Fruit fly (Drosophila melanogaster) whole organism, embryonic: ENCODE measurements around the gene Chd1.

Source experiments
- Blimp-1 ChIP-seq: fragments of 200-800 bp; sonication (Bioruptor generic); optimal IDR thresholded peaks from 3 replicates; lab custom pipeline; 2018; ENCODE audit warnings: missing biosample characterization, missing genetic modification characterization, mild to moderate bottlenecking, moderate library complexity, missing genetic modification reagents
- Bteb2 ChIP-seq: fragments of 200-800 bp; sonication (Bioruptor generic); optimal IDR thresholded peaks from 2 replicates; lab custom pipeline; 2016; ENCODE audit warnings: missing biosample characterization, missing genetic modification characterization
- CG10267 ChIP-seq: fragments of 200-800 bp; sonication (Bioruptor generic); optimal IDR thresholded peaks from 2 replicates; lab custom pipeline; 2018; ENCODE audit warnings: missing biosample characterization, mild to moderate bottlenecking, missing genetic modification characterization, moderate library complexity
- CG10462 ChIP-seq: fragments of 200-800 bp; sonication (Bioruptor generic); optimal IDR thresholded peaks from 2 replicates; lab custom pipeline; 2016; ENCODE audit warnings: missing biosample characterization, missing genetic modification characterization
- CG12155 ChIP-seq: fragments of 200-800 bp; sonication (Bioruptor generic); optimal IDR thresholded peaks from 3 replicates; lab custom pipeline; 2016; ENCODE audit warnings: missing biosample characterization, missing genetic modification characterization
- CG12236 ChIP-seq: fragments of 200-800 bp; sonication (Bioruptor generic); optimal IDR thresholded peaks from 2 replicates; lab custom pipeline; 2016; ENCODE audit warnings: missing biosample characterization, missing genetic modification characterization
- CG1233 ChIP-seq: fragments of 200-800 bp; sonication (Bioruptor generic); optimal IDR thresholded peaks from 4 replicates; lab custom pipeline; 2018; ENCODE audit warnings: missing biosample characterization, mild to moderate bottlenecking, missing genetic modification characterization
- CG17186 ChIP-seq: fragments of 200-800 bp; sonication (Bioruptor generic); optimal IDR thresholded peaks from 3 replicates; lab custom pipeline; 2017; ENCODE audit warnings: missing biosample characterization, missing genetic modification reagents, missing genetic modification characterization
- CG17802 ChIP-seq: fragments of 200-800 bp; sonication (Bioruptor generic); optimal IDR thresholded peaks from 2 replicates; lab custom pipeline; 2018; ENCODE audit warnings: missing biosample characterization, mild to moderate bottlenecking, missing genetic modification characterization, moderate library complexity
- CG18764 ChIP-seq: fragments of 200-800 bp; sonication (Bioruptor generic); optimal IDR thresholded peaks from 3 replicates; lab custom pipeline; 2016; ENCODE audit warnings: missing biosample characterization, missing genetic modification characterization
- CG2678 ChIP-seq: fragments of 200-800 bp; sonication (Bioruptor generic); optimal IDR thresholded peaks from 3 replicates; lab custom pipeline; 2019; ENCODE audit warnings: missing biosample characterization, mild to moderate bottlenecking, missing genetic modification characterization, moderate library complexity
- CG2875 ChIP-seq: fragments of 200-800 bp; sonication (Bioruptor generic); optimal IDR thresholded peaks from 2 replicates; lab custom pipeline; 2017; ENCODE audit warnings: missing biosample characterization, mild to moderate bottlenecking, missing genetic modification characterization, missing genetic modification reagents
- CG31224 ChIP-seq: fragments of 200-800 bp; sonication (Bioruptor generic); IDR thresholded peaks from 2 replicates; pipeline ENCODE4 v1.3.6; 2022; ENCODE audit warnings: missing biosample characterization, missing genetic modification characterization
- CG31441 ChIP-seq: fragments of 200-800 bp; sonication (Bioruptor generic); IDR thresholded peaks from 2 replicates; pipeline ENCODE4 v1.3.6; 2022; ENCODE audit warnings: missing biosample characterization, missing genetic modification characterization
- CG3163 ChIP-seq: fragments of 200-800 bp; sonication (Bioruptor generic); optimal IDR thresholded peaks from 3 replicates; lab custom pipeline; 2016; ENCODE audit warnings: missing biosample characterization, missing genetic modification characterization
- CG32532 ChIP-seq: fragments of 200-800 bp; sonication (Bioruptor generic); IDR thresholded peaks from 2 replicates; pipeline ENCODE4 v1.3.6; 2022; ENCODE audit warnings: missing biosample characterization, missing genetic modification characterization
- CG32772 ChIP-seq: fragments of 200-800 bp; sonication (Bioruptor generic); IDR thresholded peaks from 2 replicates; pipeline ENCODE4 v1.3.6; 2022; ENCODE audit warnings: missing biosample characterization, missing genetic modification characterization
- CG3995 ChIP-seq: fragments of 200-800 bp; sonication (Bioruptor generic); optimal IDR thresholded peaks from 3 replicates; lab custom pipeline; 2016; ENCODE audit warnings: missing biosample characterization, missing genetic modification characterization
- CG4282 ChIP-seq: fragments of 200-800 bp; sonication (Bioruptor generic); optimal IDR thresholded peaks from 2 replicates; lab custom pipeline; 2016; ENCODE audit warnings: missing biosample characterization, missing genetic modification characterization
- CG4360 ChIP-seq: fragments of 200-800 bp; sonication (Bioruptor generic); IDR thresholded peaks from 2 replicates; pipeline ENCODE4 v1.3.6; 2022; ENCODE audit warnings: missing biosample characterization, missing genetic modification characterization
- CG8359 ChIP-seq: fragments of 200-800 bp; sonication (Bioruptor generic); optimal IDR thresholded peaks from 2 replicates; lab custom pipeline; 2017; ENCODE audit warnings: missing biosample characterization, mild to moderate bottlenecking, missing genetic modification characterization, borderline replicate concordance
- CG9609 ChIP-seq: fragments of 200-800 bp; sonication (Bioruptor generic); optimal IDR thresholded peaks from 3 replicates; lab custom pipeline; 2016; ENCODE audit warnings: missing biosample characterization, missing genetic modification characterization
- CG9727 ChIP-seq: fragments of 200-800 bp; sonication (Bioruptor generic); optimal IDR thresholded peaks from 3 replicates; lab custom pipeline; 2017; ENCODE audit warnings: missing biosample characterization, mild to moderate bottlenecking, missing genetic modification characterization
- CTCF ChIP-seq: fragments of 200-800 bp; sonication (Bioruptor generic); optimal IDR thresholded peaks from 2 replicates; lab custom pipeline; 2017; ENCODE audit warnings: missing biosample characterization, mild to moderate bottlenecking, missing genetic modification characterization, moderate library complexity
- Dref ChIP-seq: fragments of 200-800 bp; sonication (Bioruptor generic); IDR thresholded peaks from 2 replicates; pipeline ENCODE4 v1.3.6; 2022; ENCODE audit warnings: missing biosample characterization, missing genetic modification characterization
- E2f1 ChIP-seq: fragments of 200-800 bp; sonication (Bioruptor generic); IDR thresholded peaks from 2 replicates; pipeline ENCODE4 v1.3.6; 2022; ENCODE audit warnings: missing biosample characterization, missing genetic modification characterization
- Eip74EF ChIP-seq, 2 experiments: fragments of 200-800 bp in 1 of 2; fragments of >200 bp in 1 of 2; sonication (Bioruptor generic) in 1 of 2; optimal IDR thresholded peaks; 2 replicates each; lab custom pipeline; 2017 to 2019; ENCODE audit warnings: missing biosample characterization in 2 of 2, missing genetic modification characterization in 2 of 2, mild to moderate bottlenecking in 1 of 2, moderate library complexity in 1 of 2
- Ets97D ChIP-seq: fragments of 200-800 bp; sonication (Bioruptor generic); optimal IDR thresholded peaks from 3 replicates; lab custom pipeline; 2016; ENCODE audit warnings: missing biosample characterization, missing genetic modification characterization
- Hey ChIP-seq: fragments of 200-800 bp; sonication (Bioruptor generic); optimal IDR thresholded peaks from 3 replicates; lab custom pipeline; 2018; ENCODE audit warnings: missing biosample characterization, mild to moderate bottlenecking, missing genetic modification characterization
- HmgD ChIP-seq: fragments of 200-800 bp; sonication (Bioruptor generic); optimal IDR thresholded peaks from 3 replicates; lab custom pipeline; 2016; ENCODE audit warnings: missing biosample characterization, missing genetic modification characterization
- Max ChIP-seq: fragments of 200-800 bp; sonication (Bioruptor generic); optimal IDR thresholded peaks from 2 replicates; lab custom pipeline; 2016; ENCODE audit warnings: missing biosample characterization, mild to moderate bottlenecking, missing genetic modification characterization
- NFAT ChIP-seq: fragments of 200-800 bp; sonication (Bioruptor generic); IDR thresholded peaks from 2 replicates; pipeline ENCODE4 v1.3.6; 2022; ENCODE audit warnings: missing biosample characterization, missing genetic modification characterization
- Oaz ChIP-seq: fragments of 200-800 bp; sonication (Bioruptor generic); IDR thresholded peaks from 2 replicates; pipeline ENCODE4 v1.3.6; 2022; ENCODE audit warnings: missing biosample characterization, missing genetic modification characterization
- Ptx1 ChIP-seq: fragments of 200-800 bp; sonication (Bioruptor generic); IDR thresholded peaks from 2 replicates; pipeline ENCODE4 v1.3.6; 2022; ENCODE audit warnings: missing biosample characterization, missing genetic modification characterization
- Ravus ChIP-seq: fragments of 200-800 bp; sonication (Bioruptor generic); IDR thresholded peaks from 2 replicates; pipeline ENCODE4 v1.3.6; 2022; ENCODE audit warnings: missing biosample characterization, missing genetic modification characterization
- Ssrp ChIP-seq: fragments of 200-800 bp; sonication (Bioruptor generic); optimal IDR thresholded peaks from 2 replicates; lab custom pipeline; 2018; ENCODE audit warnings: missing biosample characterization, mild to moderate bottlenecking, missing genetic modification characterization, moderate library complexity
- ap ChIP-seq: fragments of 200-800 bp; sonication (Bioruptor generic); IDR thresholded peaks from 2 replicates; pipeline ENCODE4 v1.3.6; 2022; ENCODE audit warnings: missing biosample characterization, missing genetic modification characterization
- ase ChIP-seq: fragments of 200-800 bp; sonication (Bioruptor generic); IDR thresholded peaks from 3 replicates; pipeline ENCODE4 v1.3.6; 2022; ENCODE audit warnings: missing biosample characterization, missing genetic modification characterization
- br ChIP-seq: fragments of >200 bp; optimal IDR thresholded peaks from 2 replicates; lab custom pipeline; 2017
- chn ChIP-seq: fragments of 200-800 bp; sonication (Bioruptor generic); optimal IDR thresholded peaks from 2 replicates; lab custom pipeline; 2016; ENCODE audit warnings: missing biosample characterization, missing genetic modification characterization
- fd96Cb ChIP-seq: fragments of 200-800 bp; sonication (Bioruptor generic); optimal IDR thresholded peaks from 2 replicates; lab custom pipeline; 2018; ENCODE audit warnings: missing biosample characterization, mild to moderate bottlenecking, missing genetic modification characterization, moderate library complexity
- hkb ChIP-seq, 2 experiments: fragments of 200-800 bp in 1 of 2; fragments of >200 bp in 1 of 2; sonication (Bioruptor generic) in 1 of 2; IDR thresholded peaks in 1 of 2; optimal IDR thresholded peaks in 1 of 2; 2 replicates each; pipeline versions ENCODE4 v1.3.6 to Lab custom; 2017 to 2022; ENCODE audit warnings: missing biosample characterization in 1 of 2, missing genetic modification characterization in 1 of 2
- jing ChIP-seq: fragments of 200-800 bp; sonication (Bioruptor generic); optimal IDR thresholded peaks from 2 replicates; lab custom pipeline; 2018; ENCODE audit warnings: missing biosample characterization, mild to moderate bottlenecking, missing genetic modification characterization
- lola ChIP-seq, 3 experiments: fragments of >200 bp in 2 of 3; fragments of 200-800 bp in 1 of 3; sonication (Bioruptor generic) in 1 of 3; optimal IDR thresholded peaks; 2 replicates each; lab custom pipeline; 2017 to 2019; ENCODE audit warnings: missing biosample characterization in 3 of 3, missing genetic modification characterization in 3 of 3, mild to moderate bottlenecking in 1 of 3, moderate library complexity in 1 of 3
- luna ChIP-seq: fragments of 200-800 bp; sonication (Bioruptor generic); optimal IDR thresholded peaks from 2 replicates; lab custom pipeline; 2016; ENCODE audit warnings: missing biosample characterization, missing genetic modification characterization
- nerfin-2 ChIP-seq: fragments of 200-800 bp; sonication (Bioruptor generic); IDR thresholded peaks from 2 replicates; pipeline ENCODE4 v1.3.6; 2022; ENCODE audit warnings: missing biosample characterization, missing genetic modification characterization; ENCODE audit not compliant: partially characterized antibody
- pan ChIP-seq, 4 experiments: fragments of >200 bp in 3 of 4; fragments of 200-800 bp in 1 of 4; sonication (Bioruptor generic) in 1 of 4; optimal IDR thresholded peaks in 3 of 4; IDR thresholded peaks in 1 of 4; 2 replicates each; pipeline versions ENCODE4 v1.3.6 to Lab custom; 2017 to 2022; ENCODE audit warnings: missing biosample characterization in 2 of 4, missing genetic modification characterization in 2 of 4, mixed read lengths in 1 of 4
- pho ChIP-seq: fragments of 200-800 bp; sonication (Bioruptor generic); optimal IDR thresholded peaks from 2 replicates; lab custom pipeline; 2016; ENCODE audit warnings: missing biosample characterization, missing genetic modification characterization
- psq ChIP-seq: fragments of 200-800 bp; sonication (Bioruptor generic); optimal IDR thresholded peaks from 2 replicates; lab custom pipeline; 2017; ENCODE audit warnings: missing biosample characterization, missing genetic modification characterization
- slou ChIP-seq: fragments of 200-800 bp; sonication (Bioruptor generic); optimal IDR thresholded peaks from 3 replicates; lab custom pipeline; 2016; ENCODE audit warnings: missing biosample characterization, missing genetic modification characterization
- wor ChIP-seq: fragments of 200-800 bp; sonication (Bioruptor generic); IDR thresholded peaks from 2 replicates; pipeline ENCODE4 v1.3.6; 2022; ENCODE audit warnings: missing biosample characterization, missing genetic modification characterization

Gene Chd1

dm6 chr2L:3037153-3037579 lies 49.6 kb upstream of the Chd1 start, which contains the start of the genes CG17260 and SerRS (continued):
- TF ChIP-seq Hey (tag; lab: Kevin White, UChicago) (no peak), Oaz (GFP tag; lab: Robert Waterston, UW) (peak; percentile 75), Ptx1 (GFP tag; lab: Robert Waterston, UW) (peak; percentile 97), chn (GFP tag; lab: Kevin White, UChicago) (peak; percentile 95), NFAT (GFP tag; lab: Robert Waterston, UW) (peak; percentile 84), pho (GFP tag; lab: Kevin White, UChicago) (peak; percentile 96), CG8359 (peak; percentile 74), CG31441 (GFP tag; lab: Robert Waterston, UW) (no peak), CG4360 (no peak), CG17802 (tag; lab: Kevin White, UChicago) (peak; percentile 64), CG12236 (GFP tag; lab: Kevin White, UChicago) (peak; percentile 71), hkb (optimal IDR thresholded peaks at IDR 0.05; lab: Kevin White, UChicago) (peak; percentile 58), hkb (GFP tag; IDR thresholded peaks at IDR 0.05; lab: Robert Waterston, UW) (peak; percentile 87), CG1233 (GFP tag; lab: Kevin White, UChicago) (peak; percentile 87), CG17186 (GFP tag; lab: Kevin White, UChicago) (peak; percentile 74), Eip74EF (GFP tag; optimal IDR thresholded peaks at IDR 0.05; lab: Kevin White, UChicago) (no peak), CG2678 (tag; lab: Kevin White, UChicago) (peak; percentile 94), br (lab: Kevin White, UChicago) (no peak), Bteb2 (peak; percentile 93), CG3995 (peak; percentile 73), Max (GFP tag; lab: Kevin White, UChicago) (peak; percentile 97), CG12155 (GFP tag; lab: Kevin White, UChicago) (peak; percentile 94), Ravus (GFP tag; lab: Robert Waterston, UW) (peak; percentile 78), CG32532 (GFP tag; lab: Robert Waterston, UW) (peak; percentile 94), CTCF (GFP tag; lab: Kevin White, UChicago) (peak; percentile 37), CG32772 (peak; percentile 96), CG10267 (tag; lab: Kevin White, UChicago) (peak; percentile 97), CG4282 (GFP tag; lab: Kevin White, UChicago) (peak; percentile 54), Ets97D (peak; percentile 80), CG31224 (GFP tag; lab: Robert Waterston, UW) (peak; percentile 89), Ssrp (tag; lab: Kevin White, UChicago) (peak; percentile 92), HmgD (peak; percentile 71), ap (GFP tag; lab: Robert Waterston, UW) (peak; percentile 82), CG9727 (GFP tag; lab: Kevin White, UChicago) (peak; percentile 86), CG3163 (peak; percentile 73), slou (GFP tag; lab: Kevin White, UChicago) (peak; percentile 93), lola (GFP tag; optimal IDR thresholded peaks at IDR 0.05; lab: Kevin White, UChicago) (peak in 1 of 3 experiments; percentile 87), CG18764 (peak; percentile 89), jing (GFP tag; lab: Kevin White, UChicago) (peak; percentile 70), CG10462 (GFP tag; lab: Kevin White, UChicago) (peak; percentile 85), Blimp-1 (GFP tag; lab: Kevin White, UChicago) (no peak), Dref (peak; percentile 25; the same call in 1 of the 2 replicates), CG2875 (peak; percentile 75), psq (GFP tag; lab: Kevin White, UChicago) (peak; percentile 90), ase (GFP tag; lab: Robert Waterston, UW) (peak; percentile 92), pan (optimal IDR thresholded peaks at IDR 0.05; lab: Kevin White, UChicago) (no peak), pan (GFP tag; optimal IDR thresholded peaks at IDR 0.05 in 1 of 2, IDR thresholded peaks at IDR 0.05 in 1 of 2) (peak in 1 of 2 experiments; percentile 94), fd96Cb (peak; percentile 88), nerfin-2 (GFP tag; lab: Robert Waterston, UW) (no peak), E2f1 (GFP tag; lab: Robert Waterston, UW) (peak; percentile 93), luna (GFP tag; lab: Kevin White, UChicago) (peak; percentile 79), CG9609 (GFP tag; lab: Kevin White, UChicago) (peak; percentile 85), wor (peak; percentile 88)
